Fruit fly (Drosophila melanogaster): Measurements from ENCODE around the gene Slc25A46b.

The Slc25A46b gene

DNA sequence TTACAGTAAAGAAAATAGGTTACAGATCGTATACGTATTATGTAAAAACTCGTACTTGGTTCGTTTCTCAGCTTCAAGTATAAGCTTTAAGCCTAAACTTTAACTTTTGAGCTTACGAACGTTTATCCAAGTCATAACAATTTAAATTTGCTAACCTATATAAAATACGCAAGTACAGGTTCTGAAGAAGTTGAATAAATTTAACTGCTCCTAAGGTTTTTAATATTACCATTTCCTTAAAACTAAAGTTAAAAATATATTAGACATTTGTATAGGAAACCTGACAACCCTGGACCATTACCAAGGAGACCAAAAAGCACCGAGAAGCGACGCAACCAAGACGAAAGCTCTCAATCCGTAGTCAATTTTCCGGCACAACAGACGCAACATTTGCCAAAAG, 23.3 kb downstream of the Slc25A46b start, which contains the start of gene CG5758 (continued):
- TF ChIP-seq Ssrp (tag; optimal IDR thresholded peaks at IDR 0.05) (no peak), CG14441 (GFP tag; IDR thresholded peaks at IDR 0.05) (no peak), CG17361 (GFP tag; IDR thresholded peaks at IDR 0.05) (no peak), hkb (optimal IDR thresholded peaks at IDR 0.05) (no peak), hkb (GFP tag; IDR thresholded peaks at IDR 0.05) (peak; percentile 53; the same call in 1 of the 2 replicates), CG6854 (GFP tag; optimal IDR thresholded peaks at IDR 0.05) (no peak), Med (GFP tag) (peak; percentile 91), CG6791 (GFP tag; IDR thresholded peaks at IDR 0.05; ENCODE audit: partially characterized antibody) (no peak), CG1647 (GFP tag; optimal IDR thresholded peaks at IDR 0.05) (no peak), Atf3 (GFP tag; optimal IDR thresholded peaks at IDR 0.05) (no peak), CG1792 (GFP tag; optimal IDR thresholded peaks at IDR 0.05) (no peak), kah (GFP tag; optimal IDR thresholded peaks at IDR 0.05) (no peak), bcd (GFP tag; optimal IDR thresholded peaks at IDR 0.05) (no peak), CG15073 (GFP tag; optimal IDR thresholded peaks at IDR 0.05) (no peak), Rx (GFP tag; IDR thresholded peaks at IDR 0.05) (no peak), Lim3 (GFP tag; IDR thresholded peaks at IDR 0.05) (no peak), caup (GFP tag; optimal IDR thresholded peaks at IDR 0.05; ENCODE audit: severe bottlenecking) (no peak), CG43689 (GFP tag; IDR thresholded peaks at IDR 0.05) (no peak), Dp (GFP tag; optimal IDR thresholded peaks at IDR 0.05) (no peak), gsb-n (tag; optimal IDR thresholded peaks at IDR 0.05) (no peak), CG12104 (GFP tag; optimal IDR thresholded peaks at IDR 0.05) (no peak), CG17328 (GFP tag; IDR thresholded peaks at IDR 0.05) (no peak), CG10979 (tag; optimal IDR thresholded peaks at IDR 0.05) (no peak), al (GFP tag; IDR thresholded peaks at IDR 0.05) (no peak), CG11085 (GFP tag; IDR thresholded peaks at IDR 0.05) (no peak), CG8281 (tag; optimal IDR thresholded peaks at IDR 0.05) (no peak), Tbp (GFP tag; optimal IDR thresholded peaks at IDR 0.05) (no peak), Mad (GFP tag; optimal IDR thresholded peaks at IDR 0.05) (no peak), CG4360 (GFP tag; IDR thresholded peaks at IDR 0.05) (no peak), ro (GFP tag; IDR thresholded peaks at IDR 0.05) (no peak), Nf-YC (tag; optimal IDR thresholded peaks at IDR 0.05) (peak; percentile 5), Hr51 (GFP tag; optimal IDR thresholded peaks at IDR 0.05) (peak in 1 of 2 experiments; percentile 57), Neu2 (GFP tag; optimal IDR thresholded peaks at IDR 0.05; ENCODE audit: borderline replicate concordance) (no peak), pho (GFP tag; optimal IDR thresholded peaks at IDR 0.05) (peak; percentile 22), Hmr (GFP tag; optimal IDR thresholded peaks at IDR 0.05) (peak; percentile 59), sna (GFP tag; IDR thresholded peaks at IDR 0.05; ENCODE audit: partially characterized antibody) (no peak), mam (GFP tag; optimal IDR thresholded peaks at IDR 0.05) (peak; percentile 25), dmrt99B (tag; optimal IDR thresholded peaks at IDR 0.05) (no peak), CoRest (tag; optimal IDR thresholded peaks at IDR 0.05) (peak; percentile 27), CG3281 (GFP tag; optimal IDR thresholded peaks at IDR 0.05) (peak; percentile 36), lab (GFP tag; optimal IDR thresholded peaks at IDR 0.05) (peak; percentile 54), Hr78 (GFP tag; optimal IDR thresholded peaks at IDR 0.05) (no peak), BtbVII (GFP tag; optimal IDR thresholded peaks at IDR 0.05) (no peak), pros (GFP tag; optimal IDR thresholded peaks at IDR 0.05) (no peak), grau (tag; optimal IDR thresholded peaks at IDR 0.05) (peak; percentile 26), CG14667 (GFP tag; IDR thresholded peaks at IDR 0.05) (no peak), Vsx1 (GFP tag; optimal IDR thresholded peaks at IDR 0.05) (no peak), Fer1 (GFP tag; optimal IDR thresholded peaks at IDR 0.05) (peak; percentile 36), Opbp (GFP tag; IDR thresholded peaks at IDR 0.05; ENCODE audit: partially characterized antibody) (no peak), gfzf (GFP tag; optimal IDR thresholded peaks at IDR 0.05) (peak; percentile 10), Six4 (GFP tag; optimal IDR thresholded peaks at IDR 0.05) (no peak)

Data from whole organism, embryonic.